Worm (Caenorhabditis elegans) whole organism, L3 larva: ENCODE data around the gene F55G11.4.

Source experiments
- aly-2 ChIP-seq: fragments of 150-350 bp; optimal IDR thresholded peaks from 2 replicates; lab custom pipeline; 2014; ENCODE audit warnings: missing biosample characterization, missing genetic modification characterization
- elt-2 ChIP-seq: sonication (generic microtip); optimal IDR thresholded peaks from 2 replicates; lab custom pipeline; 2016; ENCODE audit warnings: missing genetic modification reagents, mild to moderate bottlenecking, missing genetic modification characterization, missing compliant biosample characterization
- elt-3 ChIP-seq, 3 experiments: fragments of 150-350 bp in 1 of 3; sonication (generic microtip) in 2 of 3; optimal IDR thresholded peaks; 2 replicates in 2 of 3; 4 replicates in 1 of 3; lab custom pipeline; 2014 to 2017; ENCODE audit warnings: missing biosample characterization in 3 of 3, missing genetic modification characterization in 3 of 3
- nhr-237 ChIP-seq: fragments of 150-350 bp; optimal IDR thresholded peaks from 2 replicates; lab custom pipeline; 2014; ENCODE audit warnings: missing biosample characterization, missing genetic modification characterization
- nhr-28 ChIP-seq: fragments of 150-350 bp; optimal IDR thresholded peaks from 2 replicates; lab custom pipeline; 2014; ENCODE audit warnings: missing biosample characterization, missing genetic modification characterization
- nhr-76 ChIP-seq: fragments of 150-350 bp; sonication (generic microtip); optimal IDR thresholded peaks from 5 replicates; lab custom pipeline; 2014; ENCODE audit warnings: missing biosample characterization, missing genetic modification characterization
- tbx-2 ChIP-seq: sonication (generic microtip); optimal IDR thresholded peaks from 2 replicates; lab custom pipeline; 2016; ENCODE audit warnings: mild to moderate bottlenecking, missing genetic modification characterization, missing compliant biosample characterization
- unc-62 ChIP-seq: fragments of 150-350 bp; sonication (generic microtip); optimal IDR thresholded peaks from 4 replicates; lab custom pipeline; 2014; ENCODE audit warnings: missing biosample characterization, missing genetic modification reagents, missing genetic modification characterization

- no peak for TF ChIP-seq unc-62 (GFP tag; lab: Kevin White, UChicago)
- no peak for TF ChIP-seq nhr-76 (tag; lab: Kevin White, UChicago)
- no peak for TF ChIP-seq aly-2 (tag; lab: Kevin White, UChicago)
- no peak for TF ChIP-seq nhr-237 (tag; lab: Kevin White, UChicago)
- no peak for TF ChIP-seq tbx-2 (tag; lab: Kevin White, UChicago)
- TF ChIP-seq elt-2 (tag; lab: Kevin White, UChicago), result peak; percentile 98
- no peak for TF ChIP-seq nhr-28 (tag; lab: Kevin White, UChicago)
- no peak for TF ChIP-seq elt-3 (tag; optimal IDR thresholded peaks at IDR 0.05; lab: Kevin White, UChicago)
These were observed 37.1 kb upstream of the F55G11.4 start, which contains the start of the genes cld-1 and dod-21 for ce11 chrIV:12936221-12936776.
